Worm (Caenorhabditis elegans): ENCODE results near the gene col-174.

The col-174 gene

ce11 chrX:7500970-7501369 lies 45.6 kb upstream of the col-174 start, which contains the start of gene uggt-1 (continued):
- peak; percentile 88 for TF ChIP-seq ZK185.1 (tag; optimal IDR thresholded peaks at IDR 0.05; ENCODE audit: poor library complexity, severe bottlenecking)
- no peak for TF ChIP-seq tbx-9 (tag; optimal IDR thresholded peaks at IDR 0.05; ENCODE audit: borderline replicate concordance)
- no peak for TF ChIP-seq Y53G8AR.9 (GFP tag; conservative IDR thresholded peaks at IDR 0.05)
- TF ChIP-seq rpc-1 (optimal IDR thresholded peaks at IDR 0.05), result no peak
- TF ChIP-seq rpc-1 (tag; optimal IDR thresholded peaks at IDR 0.05), result no peak
- peak; percentile 84 for TF ChIP-seq K11D2.4 (GFP tag; IDR thresholded peaks at IDR 0.05)
- peak; percentile 85 for TF ChIP-seq pbrm-1 (GFP tag; IDR thresholded peaks at IDR 0.05)
- TF ChIP-seq snpc-4 (GFP tag; optimal IDR thresholded peaks at IDR 0.05), result peak; percentile 15
- TF ChIP-seq snpc-4 (tag; optimal IDR thresholded peaks at IDR 0.05), result peak in 1 of 4 experiments; percentile 79
- no peak for TF ChIP-seq madf-8 (GFP tag; conservative IDR thresholded peaks at IDR 0.05)
- peak; percentile 27 for TF ChIP-seq sptf-2 (GFP tag; optimal IDR thresholded peaks at IDR 0.05)
- 0 out of 2 replicates have a peak, but pooled peaks have one; percentile 48 for TF ChIP-seq madf-3 (GFP tag; IDR thresholded peaks at IDR 0.05)
- TF ChIP-seq cebp-1 (GFP tag; IDR thresholded peaks at IDR 0.05), result peak; percentile 63
- TF ChIP-seq cebp-1 (tag; optimal IDR thresholded peaks at IDR 0.05), result peak; percentile 91
- TF ChIP-seq attf-5 (GFP tag; optimal IDR thresholded peaks at IDR 0.05), result peak; percentile 93
- TF ChIP-seq dpff-1 (tag; optimal IDR thresholded peaks at IDR 0.05), result no peak
- peak; percentile 63 for TF ChIP-seq hmg-1.2 (GFP tag; IDR thresholded peaks at IDR 0.05)
- TF ChIP-seq mcd-1 (GFP tag; IDR thresholded peaks at IDR 0.05), result peak; percentile 75
- TF ChIP-seq ztf-18 (tag; optimal IDR thresholded peaks at IDR 0.05), result peak; percentile 96
- peak; percentile 11 for TF ChIP-seq snpc-3.4 (tag; optimal IDR thresholded peaks at IDR 0.05)
- TF ChIP-seq zfh-2 (GFP tag; conservative IDR thresholded peaks at IDR 0.05), result peak; percentile 91
- TF ChIP-seq lin-40 (tag; optimal IDR thresholded peaks at IDR 0.05), result peak; percentile 92
- 0 out of 2 replicates have a peak, but pooled peaks have one; percentile 44 for TF ChIP-seq hmg-20 (GFP tag; IDR thresholded peaks at IDR 0.05)
- peak; percentile 72 for TF ChIP-seq somi-1 (GFP tag; optimal IDR thresholded peaks at IDR 0.05)
- TF ChIP-seq chd-7 (tag; optimal IDR thresholded peaks at IDR 0.05), result peak; percentile 69
- TF ChIP-seq C17E4.6 (GFP tag; IDR thresholded peaks at IDR 0.05), result 0 out of 2 replicates have a peak, but pooled peaks have one; percentile 33

- TF ChIP-seq hlh-12 (tag; optimal IDR thresholded peaks at IDR 0.05) (no peak), aptf-3 (GFP tag; IDR thresholded peaks at IDR 0.05) (no peak), hsf-1 (GFP tag; IDR thresholded peaks at IDR 0.05) (no peak), ztf-3 (GFP tag; optimal IDR thresholded peaks at IDR 0.05) (no peak), ets-4 (GFP tag; optimal IDR thresholded peaks at IDR 0.05) (no peak), bed-2 (GFP tag; IDR thresholded peaks at IDR 0.05) (no peak), nhr-120 (GFP tag; IDR thresholded peaks at IDR 0.05) (no peak), atf-7 (tag; optimal IDR thresholded peaks at IDR 0.05) (no peak), tbp1 (GFP tag; optimal IDR thresholded peaks at IDR 0.05) (no peak), Y79H2A.3 (GFP tag; conservative IDR thresholded peaks at IDR 0.05) (no peak), madf-6 (GFP tag; IDR thresholded peaks at IDR 0.05) (no peak), C17E4.6 (GFP tag; IDR thresholded peaks at IDR 0.05) (no peak), let-607 (tag; optimal IDR thresholded peaks at IDR 0.05) (no peak), F10E7.11 (tag; optimal IDR thresholded peaks at IDR 0.05) (no peak), nhr-179 (tag; optimal IDR thresholded peaks at IDR 0.05) (no peak), nfya-1 (tag; optimal IDR thresholded peaks at IDR 0.05; ENCODE audit: borderline replicate concordance, insufficient read depth) (no peak), F57C9.4 (tag; optimal IDR thresholded peaks at IDR 0.05) (no peak), ztf-28 (GFP tag; IDR thresholded peaks at IDR 0.05) (no peak), akir-1 (GFP tag; optimal IDR thresholded peaks at IDR 0.05) (no peak), F52B5.7 (tag; optimal IDR thresholded peaks at IDR 0.05) (no peak)
These were observed 43.8 kb upstream of the col-174 start, which contains the start of gene F48E3.6 for ce11 chrX:7502807-7503206. F48E3.6 (minus strand) TSS chrX:7502907.

Measured in whole organism, young adult.